Worm (Caenorhabditis elegans): ENCODE results near the gene cpl-1.

- TF ChIP-seq attf-5 (GFP tag; optimal IDR thresholded peaks at IDR 0.05) (no peak), D2030.7 (GFP tag; IDR thresholded peaks at IDR 0.05) (no peak)
These were observed 22.0 kb downstream of the cpl-1 start, which contains the start of gene str-149 for ce11 chrV:16573168-16573567.

All from whole organism, young adult.